Worm (Caenorhabditis elegans) whole organism, L4/young adult: ENCODE measurements around the gene mrpl-28.

Experiments
- W03F9.2 ChIP-seq: fragments of 150-350 bp; optimal IDR thresholded peaks from 2 replicates; lab custom pipeline; 2014; ENCODE audit warnings: missing biosample characterization, missing genetic modification characterization
- dao-5 ChIP-seq: sonication (generic microtip); optimal IDR thresholded peaks from 2 replicates; lab custom pipeline; 2016; ENCODE audit warnings: missing genotype, missing genetic modification characterization, moderate library complexity, missing compliant biosample characterization
- him-1 ChIP-seq: sonication (generic microtip); optimal IDR thresholded peaks from 2 replicates; lab custom pipeline; 2016; ENCODE audit warnings: missing genotype, missing genetic modification reagents, missing genetic modification characterization, missing compliant biosample characterization

mrpl-28 gene

DNA sequence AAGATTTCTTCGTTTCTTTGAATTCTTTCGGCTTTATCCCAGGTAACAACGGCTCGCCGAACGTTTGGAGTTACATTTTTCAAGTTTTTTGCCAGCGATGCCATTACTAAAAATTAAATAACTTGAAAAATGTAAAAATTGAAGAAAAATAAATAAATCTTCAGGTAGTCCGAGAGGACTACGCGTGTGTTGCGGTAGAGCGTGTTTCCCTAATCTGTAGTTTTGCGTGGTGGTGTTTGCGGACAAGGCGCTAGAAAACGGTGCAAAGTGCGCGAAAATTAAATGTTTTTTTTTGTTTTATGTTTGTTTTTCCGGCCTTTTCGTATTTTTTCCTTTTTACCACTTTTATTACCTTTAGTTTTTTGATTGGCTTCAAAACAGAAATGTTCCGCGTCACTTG, at the start of gene mrpl-28:
Gene mrpl-28 (minus strand): TSS at position 106 of the 400 bp plus-strand sequence.
- TF ChIP-seq him-1 (tag; lab: Kevin White, UChicago) (peak; percentile 73), dao-5 (tag; lab: Kevin White, UChicago) (no peak), W03F9.2 (tag; lab: Kevin White, UChicago) (peak; percentile 90)

DNA sequence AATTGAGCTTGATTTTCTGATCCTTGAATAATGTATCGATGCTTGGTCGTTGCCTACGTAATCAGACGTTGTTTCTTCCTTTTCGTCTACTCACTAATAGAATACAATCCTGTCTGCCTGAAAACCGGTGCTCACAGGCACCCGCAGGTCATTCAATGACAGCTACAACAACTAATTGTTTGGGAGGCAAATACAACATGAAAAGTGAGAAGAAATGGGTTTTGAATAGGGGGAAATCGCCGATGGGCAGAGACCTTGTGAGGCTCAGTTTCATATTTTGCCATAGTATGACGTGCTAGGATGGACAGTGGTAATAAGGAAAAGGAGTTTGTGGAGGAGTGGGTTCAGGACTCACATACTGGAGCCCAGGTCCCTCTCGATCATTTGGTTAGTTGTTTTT, 40.9 kb upstream of the mrpl-28 start, which contains the start of gene chs-2:
Gene chs-2 (plus strand): TSS at position 301 of the 400 bp plus-strand sequence.
- TF ChIP-seq dao-5 (tag; lab: Kevin White, UChicago) (no peak), him-1 (tag; lab: Kevin White, UChicago) (no peak), W03F9.2 (tag; lab: Kevin White, UChicago) (no peak)

DNA sequence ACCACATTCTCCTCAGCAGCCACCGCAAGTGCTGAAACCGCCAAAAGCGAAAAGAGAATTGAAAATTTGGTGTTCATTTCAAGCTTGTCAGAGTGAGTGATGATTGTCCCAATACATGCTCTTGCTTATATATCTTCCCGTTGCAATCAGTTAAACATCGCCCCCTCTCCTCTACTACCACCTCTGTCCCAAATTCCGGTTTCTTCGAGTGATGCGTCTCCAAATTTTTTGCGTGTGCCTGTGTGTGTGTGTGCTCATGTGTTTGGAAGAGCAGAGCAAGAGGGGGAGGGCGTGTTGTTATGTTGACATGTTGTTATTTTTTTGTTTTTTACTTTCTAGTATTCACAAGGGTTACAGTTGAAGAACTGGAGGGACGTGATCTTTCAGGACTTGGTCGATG, 38.6 kb upstream of the mrpl-28 start, which contains the start of gene abu-11:
Gene abu-11 (minus strand): TSS at position 101 of the 400 bp plus-strand sequence.
- TF ChIP-seq him-1 (tag; lab: Kevin White, UChicago) (no peak), dao-5 (tag; lab: Kevin White, UChicago) (no peak), W03F9.2 (tag; lab: Kevin White, UChicago) (no peak)

DNA sequence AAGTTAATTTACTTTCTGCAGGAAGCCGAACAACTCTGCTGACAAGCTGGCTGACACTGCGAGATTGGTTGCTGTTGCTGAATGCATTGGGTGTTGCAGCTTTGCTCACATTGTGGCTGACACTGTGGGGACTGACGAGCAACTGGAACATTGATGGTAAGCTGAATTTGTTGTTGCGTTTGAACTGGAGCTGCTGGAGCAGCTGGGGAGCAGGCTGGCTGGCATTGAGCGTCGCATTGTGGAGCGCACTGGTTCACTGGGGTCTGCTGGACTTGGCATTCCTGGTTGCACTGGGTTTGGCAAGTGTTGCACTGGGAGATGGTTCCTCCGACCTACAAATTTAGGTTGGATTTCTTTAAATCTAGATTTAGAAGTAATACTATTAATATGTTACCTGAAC, 36.8 kb upstream of the mrpl-28 start:
- TF ChIP-seq dao-5 (tag; lab: Kevin White, UChicago): no peak
- no peak for TF ChIP-seq him-1 (tag; lab: Kevin White, UChicago)
- no peak for TF ChIP-seq W03F9.2 (tag; lab: Kevin White, UChicago)

DNA sequence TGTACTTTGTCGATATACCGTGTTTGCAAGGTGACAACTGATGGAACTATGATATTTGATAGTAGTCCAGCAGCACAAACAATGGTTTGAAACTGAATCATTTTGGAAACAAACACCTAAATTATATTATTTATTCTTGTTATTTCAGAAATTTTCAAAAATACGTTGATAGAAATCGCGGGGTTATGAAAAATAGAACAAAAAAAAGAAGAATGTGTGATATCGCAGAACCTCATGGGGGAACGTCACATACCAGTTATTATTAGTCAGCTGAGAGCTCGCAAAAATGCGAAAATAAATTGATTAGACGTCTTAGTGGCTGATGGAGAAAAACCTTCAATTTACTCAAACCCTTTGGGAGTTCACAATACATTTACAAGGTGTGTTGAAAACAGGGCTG, 33.2 kb upstream of the mrpl-28 start, which contains the start of gene T01D1.5:
Gene T01D1.5 (minus strand): TSS at position 101 of the 400 bp plus-strand sequence.
- TF ChIP-seq W03F9.2 (tag; lab: Kevin White, UChicago) (no peak), dao-5 (tag; lab: Kevin White, UChicago) (no peak), him-1 (tag; lab: Kevin White, UChicago) (no peak)

DNA sequence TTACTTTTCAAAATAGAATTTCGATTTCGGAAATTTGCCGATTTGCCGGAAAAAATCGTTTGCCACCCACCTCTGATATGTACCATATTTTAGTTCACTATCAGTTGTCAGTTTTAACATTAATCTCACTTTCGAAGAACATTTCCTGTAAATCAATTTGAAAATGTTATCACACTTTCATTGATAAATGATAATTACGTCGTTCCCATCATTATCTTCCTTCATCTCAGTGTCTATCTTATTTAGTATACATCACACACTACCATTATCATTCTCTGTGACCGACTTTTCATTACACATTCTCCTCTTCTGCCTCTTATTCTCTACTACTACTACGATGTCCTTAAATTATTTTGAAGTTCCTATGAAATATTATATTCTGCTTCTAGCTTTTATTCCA, 30.7 kb upstream of the mrpl-28 start, which contains the start of gene T01D1.8:
Gene T01D1.8 (plus strand): TSS at position 236 of the 400 bp plus-strand sequence.
- no peak for TF ChIP-seq him-1 (tag; lab: Kevin White, UChicago)
- TF ChIP-seq W03F9.2 (tag; lab: Kevin White, UChicago): no peak
- TF ChIP-seq dao-5 (tag; lab: Kevin White, UChicago): no peak

DNA sequence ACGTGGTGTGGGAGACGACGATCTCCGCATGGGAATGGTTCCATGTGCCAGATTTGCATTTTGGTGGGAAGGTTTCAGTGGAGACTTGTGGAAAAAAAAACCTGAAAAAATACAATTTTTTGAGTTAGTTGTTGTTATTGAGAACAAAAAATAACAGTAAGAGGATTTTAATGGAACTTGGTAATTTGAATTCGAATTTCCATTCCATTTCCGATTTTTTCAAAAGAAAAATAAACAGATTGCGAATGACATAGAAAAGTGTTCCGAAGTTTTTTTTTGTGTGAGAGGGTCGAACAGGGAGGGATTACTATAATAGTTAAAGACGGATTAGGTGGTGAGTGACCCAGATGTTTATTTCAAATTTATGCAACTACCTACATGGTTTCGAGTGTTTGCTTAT, 23.2 kb upstream of the mrpl-28 start, which contains the start of gene T01D1.4:
Gene T01D1.4 (minus strand): TSS at position 101 of the 400 bp plus-strand sequence.
- TF ChIP-seq W03F9.2 (tag; lab: Kevin White, UChicago): no peak
- TF ChIP-seq dao-5 (tag; lab: Kevin White, UChicago): no peak
- no peak for TF ChIP-seq him-1 (tag; lab: Kevin White, UChicago)

DNA sequence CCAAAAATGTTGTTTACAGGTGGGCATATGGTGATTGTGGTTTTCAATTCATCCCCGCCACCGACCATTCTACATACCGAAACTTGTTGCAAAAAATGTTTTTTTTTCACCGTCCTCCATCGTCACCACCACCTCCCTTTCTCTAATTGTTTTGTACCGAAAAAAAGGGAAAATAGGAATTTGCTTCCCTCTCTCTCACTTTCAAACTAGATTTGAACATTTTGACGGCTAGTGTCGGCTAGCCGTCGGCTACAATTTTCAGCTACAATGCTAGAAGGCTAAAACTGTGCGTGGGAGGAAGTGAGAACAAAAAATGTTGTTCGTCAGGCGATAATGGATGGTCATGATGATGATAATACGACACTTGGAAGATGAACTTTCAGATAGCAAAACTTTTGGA, 22.3 kb upstream of the mrpl-28 start:
- TF ChIP-seq W03F9.2 (tag; lab: Kevin White, UChicago) (no peak), him-1 (tag; lab: Kevin White, UChicago) (no peak), dao-5 (tag; lab: Kevin White, UChicago) (no peak)

DNA sequence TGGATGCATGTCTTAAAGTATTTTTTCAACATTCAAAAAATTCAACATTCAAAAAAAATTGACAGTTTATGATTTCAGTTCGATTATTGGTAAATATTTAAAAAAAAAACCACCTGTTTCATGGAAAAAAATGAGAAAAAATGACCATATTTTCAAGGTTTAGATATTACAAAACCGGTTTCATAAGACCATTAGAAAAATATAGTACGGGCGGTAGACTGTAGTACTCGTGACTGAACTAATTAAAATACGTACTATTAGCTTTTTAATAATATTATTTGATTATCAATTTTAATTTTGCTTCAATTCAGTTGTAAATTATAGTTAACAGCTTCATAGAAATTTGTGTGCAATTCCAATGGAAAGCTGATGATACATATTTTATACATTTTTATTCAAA, 20.8 kb upstream of the mrpl-28 start:
- no peak for TF ChIP-seq him-1 (tag; lab: Kevin White, UChicago)
- no peak for TF ChIP-seq dao-5 (tag; lab: Kevin White, UChicago)
- no peak for TF ChIP-seq W03F9.2 (tag; lab: Kevin White, UChicago)

DNA sequence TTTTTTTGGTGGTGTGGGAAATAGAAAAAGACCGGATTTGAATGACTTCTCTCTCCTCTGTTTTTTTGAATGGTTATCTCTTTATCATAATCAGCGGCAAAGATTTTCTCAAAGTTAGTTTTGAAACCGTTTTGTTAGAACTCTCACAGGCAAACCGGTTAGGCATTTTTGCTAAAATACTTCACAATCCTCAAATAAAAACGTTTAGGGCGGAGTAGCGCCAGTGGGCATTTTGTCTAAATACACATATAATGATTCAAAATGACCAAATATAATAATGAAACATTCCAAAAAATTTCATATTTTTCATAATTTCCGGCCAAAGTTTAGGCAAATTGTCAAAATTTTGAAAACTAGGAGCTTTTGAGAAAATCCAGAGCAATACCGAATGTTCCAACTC, 20.1 kb upstream of the mrpl-28 start, which contains the start of gene T01D1.3:
Gene T01D1.3 (minus strand): TSS at position 101 of the 400 bp plus-strand sequence.
- no peak for TF ChIP-seq him-1 (tag; lab: Kevin White, UChicago)
- no peak for TF ChIP-seq W03F9.2 (tag; lab: Kevin White, UChicago)
- no peak for TF ChIP-seq dao-5 (tag; lab: Kevin White, UChicago)

DNA sequence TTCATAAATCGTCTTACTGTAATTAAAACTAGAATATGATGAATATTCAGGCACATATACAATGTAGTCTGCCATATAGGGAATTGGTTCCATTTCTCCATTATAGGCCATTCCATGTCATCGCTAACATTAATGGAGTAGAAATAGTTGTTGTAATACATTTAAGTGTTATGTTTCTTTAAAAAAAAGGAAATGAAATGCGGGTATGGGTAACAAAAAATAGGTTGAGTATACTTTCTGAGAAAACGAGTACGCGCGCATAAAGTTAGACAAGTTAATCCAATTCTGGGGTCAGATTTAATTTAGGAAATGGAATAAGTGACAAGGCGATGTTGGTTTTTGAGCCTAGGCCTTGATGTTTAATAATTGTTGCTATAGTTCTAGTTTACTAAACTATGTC, 17.9 kb upstream of the mrpl-28 start, which contains the start of gene T01D1.7:
Gene T01D1.7 (minus strand): TSS at position 101 of the 400 bp plus-strand sequence.
- TF ChIP-seq W03F9.2 (tag; lab: Kevin White, UChicago): no peak
- TF ChIP-seq dao-5 (tag; lab: Kevin White, UChicago): no peak
- no peak for TF ChIP-seq him-1 (tag; lab: Kevin White, UChicago)

DNA sequence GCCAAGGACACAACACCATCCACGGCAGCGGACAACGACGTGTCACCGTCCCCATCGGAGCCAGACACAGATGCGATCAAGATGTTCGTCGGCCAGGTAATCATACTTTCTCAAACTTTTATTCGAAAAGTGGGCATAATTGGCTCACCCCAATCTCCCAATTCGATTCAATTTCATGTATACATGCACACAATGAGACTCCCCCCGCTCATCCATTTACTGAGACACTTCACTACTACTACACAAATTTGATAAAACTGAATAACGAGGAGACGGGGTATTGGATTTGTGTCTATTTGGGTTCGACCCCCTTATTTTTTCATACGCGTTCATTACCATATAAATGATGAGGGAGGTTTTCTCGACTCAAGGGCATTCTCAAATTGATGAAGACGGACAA, 7.4 kb upstream of the mrpl-28 start:
- no peak for TF ChIP-seq W03F9.2 (tag; lab: Kevin White, UChicago)
- TF ChIP-seq dao-5 (tag; lab: Kevin White, UChicago): no peak
- no peak for TF ChIP-seq him-1 (tag; lab: Kevin White, UChicago)

DNA sequence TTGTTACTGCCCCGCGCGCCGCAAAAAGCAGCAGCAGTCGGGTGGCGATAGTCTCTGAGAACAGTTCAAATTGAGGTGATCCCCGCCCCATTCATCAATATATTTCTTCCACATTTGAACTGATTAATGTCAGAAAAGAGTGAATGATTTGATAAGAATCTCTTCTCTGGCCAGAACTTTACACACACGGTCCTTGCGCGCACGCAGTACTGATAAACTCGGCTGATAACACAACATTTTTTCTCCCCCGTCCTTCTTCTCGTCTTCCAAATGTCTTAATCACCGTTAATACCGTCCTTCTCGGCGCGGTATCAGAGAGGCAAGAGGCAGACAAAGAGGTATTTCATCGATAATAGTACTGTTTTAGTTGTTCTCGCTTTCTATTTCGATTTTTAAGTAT, 6.4 kb upstream of the mrpl-28 start, which contains the start of gene etr-1:
Gene etr-1 (plus strand): TSS at position 193 of the 400 bp plus-strand sequence.
- TF ChIP-seq him-1 (tag; lab: Kevin White, UChicago) (no peak), dao-5 (tag; lab: Kevin White, UChicago) (no peak), W03F9.2 (tag; lab: Kevin White, UChicago) (no peak)

DNA sequence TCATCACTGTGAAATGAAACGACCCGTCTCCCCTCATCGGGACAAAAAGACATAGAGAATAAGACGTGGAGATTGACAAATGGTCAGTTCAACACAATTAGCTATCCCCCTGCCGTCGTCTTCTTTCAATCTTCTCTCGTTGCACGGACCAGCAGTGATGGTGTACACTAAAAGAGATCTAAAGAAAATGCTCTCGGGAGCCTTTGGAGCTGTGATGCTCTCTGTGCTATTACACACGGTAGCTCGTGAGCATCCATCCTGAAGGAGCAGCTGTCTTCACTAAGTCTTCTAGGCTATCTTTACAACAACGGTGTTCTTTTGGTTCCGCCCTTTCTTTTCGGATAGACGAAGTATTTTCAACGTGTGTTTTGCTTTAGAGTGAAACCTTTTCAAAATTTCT, 5.5 kb upstream of the mrpl-28 start:
- TF ChIP-seq him-1 (tag; lab: Kevin White, UChicago): no peak
